Worm (Caenorhabditis elegans): ENCODE data around the gene C10C6.13.

ce11 chrIV:11479095-11479494 lies 9.5 kb upstream of the C10C6.13 start, which contains the start of gene catp-8:
- TF ChIP-seq ama-1 (optimal IDR thresholded peaks at IDR 0.05) = peak; percentile 57
- TF ChIP-seq ztf-4 (tag; optimal IDR thresholded peaks at IDR 0.05) = peak; percentile 8
- no peak for TF ChIP-seq skn-1 (tag; optimal IDR thresholded peaks at IDR 0.05)
- TF ChIP-seq lin-11 (tag; optimal IDR thresholded peaks at IDR 0.05) = no peak
- no peak for TF ChIP-seq ztf-11 (tag; optimal IDR thresholded peaks at IDR 0.05)
- TF ChIP-seq zag-1 (tag; optimal IDR thresholded peaks at IDR 0.05) = no peak
- TF ChIP-seq unc-39 (tag; optimal IDR thresholded peaks at IDR 0.05) = no peak
- TF ChIP-seq snpc-4 (tag; optimal IDR thresholded peaks at IDR 0.05) = no peak
- no peak for TF ChIP-seq mbf-1 (tag; optimal IDR thresholded peaks at IDR 0.05)
- no peak for TF ChIP-seq aly-2 (tag; optimal IDR thresholded peaks at IDR 0.05)
- TF ChIP-seq lin-13 (GFP tag; optimal IDR thresholded peaks at IDR 0.05) = no peak
- no peak for TF ChIP-seq R02D3.7 (tag; optimal IDR thresholded peaks at IDR 0.05)

Data from whole organism, L2 larva.